Worm (Caenorhabditis elegans): ENCODE data around the gene hlh-3.

hlh-3 gene

DNA sequence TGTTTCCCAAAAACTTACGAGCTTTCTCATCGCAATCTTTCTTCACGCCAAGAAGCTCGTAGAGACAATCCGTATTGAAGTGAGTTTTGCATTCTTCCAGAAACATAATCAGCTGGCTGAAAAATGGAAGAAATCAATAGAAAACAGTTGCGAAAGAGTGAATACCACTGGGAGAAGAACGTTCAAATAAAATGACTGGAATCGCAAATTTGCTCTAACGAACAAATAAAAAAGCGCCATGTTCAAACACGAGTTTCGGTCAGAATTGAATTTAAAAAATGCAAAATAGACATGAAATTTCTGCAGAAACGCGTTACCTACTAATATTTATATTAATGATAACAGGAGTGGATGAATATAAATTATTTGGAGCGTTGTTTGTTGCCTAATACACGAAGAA, 22.0 kb downstream of the hlh-3 start, which contains the start of gene dnj-23:
dnj-23 (minus strand) TSS at position 158 of the 400 bp plus-strand sequence.
- TF ChIP-seq eyg-1 (tag; optimal IDR thresholded peaks at IDR 0.05) (no peak), ceh-31 (tag; optimal IDR thresholded peaks at IDR 0.05) (no peak), T23F11.4 (GFP tag; optimal IDR thresholded peaks at IDR 0.05) (no peak), hlh-6 (tag; optimal IDR thresholded peaks at IDR 0.05) (no peak), ama-1 (optimal IDR thresholded peaks at IDR 0.05) (no peak), pqm-1 (tag; optimal IDR thresholded peaks at IDR 0.05) (no peak), madf-2 (tag; optimal IDR thresholded peaks at IDR 0.05) (no peak), dmd-4 (tag; optimal IDR thresholded peaks at IDR 0.05; ENCODE audit: borderline replicate concordance) (no peak), che-1 (tag; optimal IDR thresholded peaks at IDR 0.05) (no peak)

DNA sequence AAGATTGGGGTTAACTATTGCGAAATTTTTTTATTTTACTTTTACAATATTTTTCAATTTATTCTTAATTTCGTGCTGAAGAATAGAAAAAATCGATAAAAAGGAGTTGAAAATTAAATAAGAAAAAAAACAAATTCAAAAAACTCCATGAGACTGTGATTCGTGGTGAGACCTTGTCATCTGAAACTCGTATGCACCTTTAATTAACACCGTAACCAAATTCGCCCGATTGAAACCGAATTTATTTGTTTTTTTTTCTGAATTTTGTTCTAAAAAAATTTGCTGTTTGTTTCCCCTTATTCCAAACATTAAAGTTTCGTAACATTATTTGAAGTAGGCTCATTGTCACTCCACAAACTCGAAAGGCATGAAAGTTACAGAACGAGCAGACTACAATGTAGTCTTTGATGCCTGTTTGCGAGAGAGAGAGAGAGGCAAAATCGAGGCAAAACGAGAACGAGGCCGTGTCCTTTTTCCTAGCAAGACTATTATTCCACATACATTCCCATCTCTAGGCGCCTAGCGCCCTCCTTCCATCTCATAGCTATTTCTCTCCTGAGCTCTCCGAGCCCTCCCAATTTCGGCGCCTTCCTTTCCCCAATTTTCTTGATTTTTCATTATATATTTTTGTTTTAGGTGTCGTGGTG, 22.6 kb downstream of the hlh-3 start, which contains the start of gene T24H10.4:
T24H10.4 (plus strand) TSS at position 630 of the 647 bp plus-strand sequence.
- TF ChIP-seq pat-9 (tag; optimal IDR thresholded peaks at IDR 0.05) (no peak), zip-5 (tag; optimal IDR thresholded peaks at IDR 0.05) (no peak), unc-42 (tag; optimal IDR thresholded peaks at IDR 0.05) (peak; percentile 37)

DNA sequence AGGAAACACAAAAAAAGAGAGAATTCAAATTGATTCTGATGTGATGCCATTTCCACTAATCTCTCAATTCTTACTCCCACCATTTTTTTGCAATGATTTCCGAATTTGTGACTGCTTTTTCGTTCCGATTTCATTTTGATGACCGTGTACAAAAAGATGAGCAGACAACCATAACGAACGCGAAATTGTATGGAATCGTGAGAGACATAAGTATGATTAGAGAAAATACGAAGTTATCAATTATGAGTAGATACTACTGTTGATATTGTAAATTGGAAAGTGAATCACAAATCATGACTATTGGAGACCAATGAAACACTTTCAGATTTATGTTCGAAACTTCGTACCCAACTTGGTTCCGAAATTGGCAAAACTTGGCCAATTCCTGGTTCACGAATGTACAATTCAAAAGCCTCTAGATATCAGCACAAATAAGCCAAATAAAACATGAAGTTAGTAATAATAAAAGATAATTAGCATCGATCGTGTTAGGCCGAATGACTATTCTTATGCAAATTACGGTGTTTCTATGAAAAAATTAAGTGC, 25.1 kb downstream of the hlh-3 start:
- TF ChIP-seq pax-1 (tag; optimal IDR thresholded peaks at IDR 0.05) (no peak), lim-6 (tag; optimal IDR thresholded peaks at IDR 0.05) (no peak), nhr-232 (tag; optimal IDR thresholded peaks at IDR 0.05) (no peak), unc-55 (GFP tag; optimal IDR thresholded peaks at IDR 0.05) (no peak), unc-42 (tag; optimal IDR thresholded peaks at IDR 0.05) (no peak), tbx-2 (tag; optimal IDR thresholded peaks at IDR 0.05) (no peak), K09A11.1 (tag; optimal IDR thresholded peaks at IDR 0.05; ENCODE audit: insufficient read depth) (no peak), odd-2 (tag; optimal IDR thresholded peaks at IDR 0.05) (no peak), elt-4 (tag; optimal IDR thresholded peaks at IDR 0.05) (no peak), hlh-30 (tag; optimal IDR thresholded peaks at IDR 0.05; ENCODE audit: insufficient read depth) (no peak), ceh-9 (tag; optimal IDR thresholded peaks at IDR 0.05) (no peak), nhr-11 (tag; optimal IDR thresholded peaks at IDR 0.05) (no peak)

DNA sequence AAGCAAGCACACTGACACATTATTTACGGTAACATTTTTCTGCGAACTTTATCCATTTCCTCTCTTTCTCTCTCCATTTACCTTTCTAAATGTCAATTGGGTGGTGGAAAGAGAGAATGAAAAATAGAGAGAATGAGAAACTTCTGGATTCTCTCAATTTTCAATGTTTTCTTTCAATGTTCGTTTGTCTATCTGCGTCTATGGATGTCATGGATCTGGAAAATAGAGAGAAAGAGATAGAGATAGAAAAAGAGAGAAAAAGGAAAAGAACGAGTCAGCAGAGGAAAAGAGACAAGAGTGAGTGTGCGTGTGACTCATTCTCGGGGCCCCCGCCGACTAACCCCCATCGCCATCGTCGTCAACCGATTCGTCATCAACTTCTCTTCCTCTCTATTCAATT, 26.4 kb downstream of the hlh-3 start, which contains the start of gene jun-1:
jun-1 (plus strand) TSS at position 307 of the 400 bp plus-strand sequence.
- TF ChIP-seq nhr-11 (tag; optimal IDR thresholded peaks at IDR 0.05), result no peak
- TF ChIP-seq rnt-1 (tag; optimal IDR thresholded peaks at IDR 0.05), result peak; percentile 55
- TF ChIP-seq ceh-31 (tag; optimal IDR thresholded peaks at IDR 0.05), result peak; percentile 71
- peak; percentile 80 for TF ChIP-seq ceh-18 (tag; optimal IDR thresholded peaks at IDR 0.05)
- peak; percentile 19 for TF ChIP-seq ceh-34 (tag; optimal IDR thresholded peaks at IDR 0.05)
- peak; percentile 18 for TF ChIP-seq madf-2 (tag; optimal IDR thresholded peaks at IDR 0.05)
- peak; percentile 64 for TF ChIP-seq unc-55 (GFP tag; optimal IDR thresholded peaks at IDR 0.05)
- TF ChIP-seq pros-1 (tag; optimal IDR thresholded peaks at IDR 0.05), result peak; percentile 44
- no peak for TF ChIP-seq Y22D7AL.16 (tag; optimal IDR thresholded peaks at IDR 0.05)
- TF ChIP-seq ttx-3 (tag; optimal IDR thresholded peaks at IDR 0.05), result no peak
- TF ChIP-seq unc-42 (tag; optimal IDR thresholded peaks at IDR 0.05), result peak; percentile 57
- peak; percentile 58 for TF ChIP-seq tbx-2 (tag; optimal IDR thresholded peaks at IDR 0.05)
- TF ChIP-seq ceh-45 (GFP tag; IDR thresholded peaks at IDR 0.05), result no peak
- TF ChIP-seq hlh-30 (tag; optimal IDR thresholded peaks at IDR 0.05; ENCODE audit: insufficient read depth), result peak; percentile 61
- no peak for TF ChIP-seq nhr-232 (tag; optimal IDR thresholded peaks at IDR 0.05)
- TF ChIP-seq nfya-1 (tag; optimal IDR thresholded peaks at IDR 0.05), result peak; percentile 75
- peak; percentile 9 for TF ChIP-seq ref-2 (tag; optimal IDR thresholded peaks at IDR 0.05)
- TF ChIP-seq dve-1 (tag; optimal IDR thresholded peaks at IDR 0.05), result peak; percentile 72
- TF ChIP-seq ets-4 (tag; optimal IDR thresholded peaks at IDR 0.05), result peak; percentile 65
- peak; percentile 46 for TF ChIP-seq K09A11.1 (tag; optimal IDR thresholded peaks at IDR 0.05; ENCODE audit: insufficient read depth)
